Worm (Caenorhabditis elegans) whole organism, mixed stage, embryonic: ENCODE results near the gene R09E10.5.

ENCODE experiments used
- ceh-43 ChIP-seq: fragments of 200-800 bp; sonication (Bioruptor generic); optimal IDR thresholded peaks from 2 replicates; lab custom pipeline; 2018; ENCODE audit warnings: mild to moderate bottlenecking, missing genetic modification characterization, moderate library complexity, missing compliant biosample characterization
- drap-1 ChIP-seq: fragments of 200-800 bp; sonication (Bioruptor generic); optimal IDR thresholded peaks from 3 replicates; lab custom pipeline; 2018; ENCODE audit warnings: mild to moderate bottlenecking, missing genetic modification characterization, missing compliant biosample characterization
- lin-13 ChIP-seq: fragments of 150-350 bp; optimal IDR thresholded peaks from 2 replicates; lab custom pipeline; 2014; ENCODE audit warnings: missing biosample characterization, missing genetic modification characterization
- mab-5 ChIP-seq: fragments of 150-350 bp; optimal IDR thresholded peaks from 2 replicates; lab custom pipeline; 2014; ENCODE audit warnings: missing biosample characterization, missing genetic modification characterization
- sptf-1 ChIP-seq: sonication (generic microtip); optimal IDR thresholded peaks from 2 replicates; lab custom pipeline; 2017; ENCODE audit warnings: mild to moderate bottlenecking, missing genetic modification characterization, moderate library complexity, missing compliant biosample characterization

DNA sequence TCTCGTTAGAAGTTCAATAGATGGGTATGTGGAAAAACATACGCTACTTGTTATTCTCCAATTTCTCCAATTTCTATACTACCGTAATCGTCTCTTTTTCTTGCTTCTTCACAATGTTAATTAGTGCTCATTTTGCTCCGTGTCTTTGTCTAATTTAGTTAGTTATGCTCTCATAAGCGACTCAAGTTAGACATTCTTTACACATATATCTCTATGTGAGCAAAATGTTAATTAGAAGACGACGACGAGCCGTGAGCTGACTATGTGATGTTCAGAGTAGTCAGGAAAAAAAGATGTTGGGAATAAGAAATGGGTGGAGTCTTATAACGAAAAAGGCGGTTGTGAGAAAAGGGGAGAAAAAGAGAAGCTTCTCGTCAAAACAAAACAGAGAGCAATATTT lies 45.4 kb upstream of the R09E10.5 start:
- TF ChIP-seq drap-1 (no peak), mab-5 (tag; lab: Kevin White, UChicago) (no peak), lin-13 (tag; lab: Kevin White, UChicago) (no peak), sptf-1 (tag; lab: Kevin White, UChicago) (no peak), ceh-43 (no peak)
